Worm (Caenorhabditis elegans): ENCODE data around the gene sri-62.

DNA sequence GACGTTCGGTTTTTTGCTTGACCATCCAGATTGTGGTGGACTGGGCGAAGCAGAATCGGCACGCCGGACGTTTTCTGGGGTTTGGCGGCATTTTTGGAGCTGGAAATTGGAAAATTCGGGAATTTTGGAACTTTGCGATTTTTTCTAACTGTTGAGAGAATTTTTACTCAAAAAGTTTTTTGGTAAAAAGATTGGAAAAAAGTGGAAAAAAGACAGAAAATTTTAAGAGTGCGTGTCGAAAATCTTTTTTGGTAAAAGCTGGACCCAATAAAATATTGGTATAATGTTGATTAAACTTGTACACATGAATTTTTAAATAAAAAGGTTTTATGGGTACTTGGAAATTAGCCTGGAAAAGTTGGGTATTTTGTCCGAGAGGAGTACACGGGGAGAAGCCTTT lies 44.0 kb upstream of the sri-62 start, which contains the start of gene T05A8.7:
- no peak for TF ChIP-seq ceh-18 (tag; optimal IDR thresholded peaks at IDR 0.05)
- TF ChIP-seq C38D4.7 (GFP tag; optimal IDR thresholded peaks at IDR 0.05): no peak
- no peak for TF ChIP-seq ceh-2 (tag; optimal IDR thresholded peaks at IDR 0.05)
- TF ChIP-seq odd-2 (tag; optimal IDR thresholded peaks at IDR 0.05): no peak
